Fruit fly (Drosophila melanogaster) whole organism, embryonic: ENCODE data around the gene Gcn5.
A peak's percentile ranks its signal among the peaks of the same experiment; 100 is the strongest.

Source experiments
- Antp ChIP-seq: fragments of 200-800 bp; sonication (Bioruptor generic); optimal IDR thresholded peaks from 3 replicates; lab custom pipeline; 2016; ENCODE audit warnings: missing biosample characterization, missing genetic modification characterization
- Atf6 ChIP-seq: fragments of 200-800 bp; sonication (Bioruptor generic); IDR thresholded peaks from 2 replicates; pipeline ENCODE4 v1.3.6; 2022; ENCODE audit warnings: missing biosample characterization, missing genetic modification characterization
- B-H1 ChIP-seq: fragments of 200-800 bp; sonication (Bioruptor generic); IDR thresholded peaks from 3 replicates; pipeline ENCODE4 v1.3.6; 2022; ENCODE audit warnings: missing biosample characterization, missing genetic modification characterization
- B-H2 ChIP-seq: fragments of 200-800 bp; sonication (Bioruptor generic); optimal IDR thresholded peaks from 2 replicates; lab custom pipeline; 2018; ENCODE audit warnings: missing biosample characterization, mild to moderate bottlenecking, missing genetic modification characterization
- CG10431 ChIP-seq: fragments of 200-800 bp; sonication (Bioruptor generic); optimal IDR thresholded peaks from 3 replicates; lab custom pipeline; 2018; ENCODE audit warnings: missing biosample characterization, mild to moderate bottlenecking, missing genetic modification characterization
- CG10543 ChIP-seq: fragments of 200-800 bp; sonication (Bioruptor generic); optimal IDR thresholded peaks from 3 replicates; lab custom pipeline; 2017; ENCODE audit warnings: missing biosample characterization, mild to moderate bottlenecking, missing genetic modification characterization, moderate library complexity
- CG10654 ChIP-seq: fragments of 200-800 bp; sonication (Bioruptor generic); optimal IDR thresholded peaks from 2 replicates; lab custom pipeline; 2016; ENCODE audit warnings: missing biosample characterization, missing genetic modification characterization
- CG11247 ChIP-seq: fragments of 200-800 bp; sonication (Bioruptor generic); IDR thresholded peaks from 2 replicates; pipeline ENCODE4 v1.3.6; 2022; ENCODE audit warnings: missing biosample characterization, missing genetic modification characterization
- CG11504 ChIP-seq: fragments of 200-800 bp; sonication (Bioruptor generic); optimal IDR thresholded peaks from 3 replicates; lab custom pipeline; 2019; ENCODE audit warnings: missing biosample characterization, mild to moderate bottlenecking, missing genetic modification characterization, moderate library complexity
- CG11560 ChIP-seq: fragments of 200-800 bp; sonication (Bioruptor generic); IDR thresholded peaks from 3 replicates; pipeline ENCODE4 v1.3.6; 2022; ENCODE audit warnings: missing biosample characterization, missing genetic modification characterization
- CG12236 ChIP-seq: fragments of 200-800 bp; sonication (Bioruptor generic); optimal IDR thresholded peaks from 2 replicates; lab custom pipeline; 2016; ENCODE audit warnings: missing biosample characterization, missing genetic modification characterization
- CG15601 ChIP-seq: fragments of 200-800 bp; sonication (Bioruptor generic); optimal IDR thresholded peaks from 3 replicates; lab custom pipeline; 2019; ENCODE audit warnings: missing biosample characterization, mild to moderate bottlenecking, missing genetic modification characterization, moderate library complexity
- CG16813 ChIP-seq: fragments of 200-800 bp; sonication (Bioruptor generic); IDR thresholded peaks from 3 replicates; pipeline ENCODE4 v1.3.6; 2022; ENCODE audit warnings: missing biosample characterization, missing genetic modification characterization; ENCODE audit not compliant: partially characterized antibody
- CG17361 ChIP-seq: fragments of 200-800 bp; sonication (Bioruptor generic); IDR thresholded peaks from 3 replicates; pipeline ENCODE4 v1.3.6; 2022; ENCODE audit warnings: missing biosample characterization, missing genetic modification characterization
- CG2129 ChIP-seq: fragments of 200-800 bp; sonication (Bioruptor generic); IDR thresholded peaks from 2 replicates; pipeline ENCODE4 v1.3.6; 2022; ENCODE audit warnings: missing biosample characterization, missing genetic modification characterization; ENCODE audit not compliant: partially characterized antibody
- CG3995 ChIP-seq: fragments of 200-800 bp; sonication (Bioruptor generic); optimal IDR thresholded peaks from 3 replicates; lab custom pipeline; 2016; ENCODE audit warnings: missing biosample characterization, missing genetic modification characterization
- CG6175 ChIP-seq: fragments of 200-800 bp; sonication (Bioruptor generic); IDR thresholded peaks from 3 replicates; pipeline ENCODE4 v1.3.6; 2022; ENCODE audit warnings: missing biosample characterization, missing genetic modification characterization
- CG9817 ChIP-seq: fragments of 200-800 bp; sonication (Bioruptor generic); optimal IDR thresholded peaks from 2 replicates; lab custom pipeline; 2018; ENCODE audit warnings: missing biosample characterization, mild to moderate bottlenecking, missing genetic modification characterization, moderate library complexity
- GATAe ChIP-seq: fragments of 200-800 bp; sonication (Bioruptor generic); conservative IDR thresholded peaks from 2 replicates; pipeline ENCODE4 v1.3.6; 2022; ENCODE audit warnings: missing biosample characterization, missing genetic modification characterization
- HLH4C ChIP-seq: fragments of 200-800 bp; sonication (Bioruptor generic); IDR thresholded peaks from 3 replicates; pipeline ENCODE4 v1.3.6; 2022; ENCODE audit warnings: missing biosample characterization, missing genetic modification characterization; ENCODE audit not compliant: partially characterized antibody
- HLHmδ ChIP-seq: fragments of 200-800 bp; sonication (Bioruptor generic); optimal IDR thresholded peaks from 2 replicates; lab custom pipeline; 2018; ENCODE audit warnings: missing biosample characterization, mild to moderate bottlenecking, missing genetic modification characterization, moderate library complexity
- Hey ChIP-seq: fragments of 200-800 bp; sonication (Bioruptor generic); optimal IDR thresholded peaks from 3 replicates; lab custom pipeline; 2018; ENCODE audit warnings: missing biosample characterization, mild to moderate bottlenecking, missing genetic modification characterization
- HmgZ ChIP-seq: fragments of 200-800 bp; sonication (Bioruptor generic); optimal IDR thresholded peaks from 2 replicates; lab custom pipeline; 2018; ENCODE audit warnings: missing biosample characterization, mild to moderate bottlenecking, missing genetic modification characterization
- Med ChIP-seq: fragments of 200-800 bp; sonication (Bioruptor generic); peaks from one replicate; lab custom pipeline; 2016; ENCODE audit warnings: missing biosample characterization, missing genetic modification characterization, mild to moderate bottlenecking, inconsistent platforms, moderate library complexity
- Opbp ChIP-seq: fragments of 200-800 bp; sonication (Bioruptor generic); IDR thresholded peaks from 3 replicates; pipeline ENCODE4 v1.3.6; 2022; ENCODE audit warnings: missing biosample characterization, missing genetic modification characterization; ENCODE audit not compliant: partially characterized antibody
- Rfx ChIP-seq: fragments of 200-800 bp; sonication (Bioruptor generic); IDR thresholded peaks from 2 replicates; pipeline ENCODE4 v1.3.6; 2022; ENCODE audit warnings: missing biosample characterization, missing genetic modification characterization
- Tbp ChIP-seq: fragments of >200 bp; optimal IDR thresholded peaks from 2 replicates; lab custom pipeline; 2018; ENCODE audit warnings: missing biosample characterization, missing genetic modification characterization
- Xbp1 ChIP-seq: fragments of 200-800 bp; sonication (Bioruptor generic); optimal IDR thresholded peaks from 3 replicates; lab custom pipeline; 2016; ENCODE audit warnings: missing biosample characterization, mild to moderate bottlenecking, missing genetic modification characterization
- ci ChIP-seq: fragments of 200-800 bp; sonication (Bioruptor generic); IDR thresholded peaks from 3 replicates; pipeline ENCODE4 v1.3.6; 2022; ENCODE audit warnings: missing biosample characterization, missing genetic modification characterization
- crol ChIP-seq: fragments of 200-800 bp; sonication (Bioruptor generic); IDR thresholded peaks from 2 replicates; pipeline ENCODE4 v1.3.6; 2022; ENCODE audit warnings: missing biosample characterization, missing genetic modification characterization
- esg ChIP-seq: fragments of 200-800 bp; sonication (Bioruptor generic); conservative IDR thresholded peaks from 2 replicates; pipeline ENCODE4 v1.3.6; 2022; ENCODE audit warnings: missing biosample characterization, missing genetic modification characterization
- ewg ChIP-seq: fragments of 200-800 bp; sonication (Bioruptor generic); optimal IDR thresholded peaks from 3 replicates; lab custom pipeline; 2017; ENCODE audit warnings: mild to moderate bottlenecking, missing biosample characterization, missing genetic modification reagents, missing genetic modification characterization
- exex ChIP-seq: fragments of 200-800 bp; sonication (Bioruptor generic); optimal IDR thresholded peaks from 4 replicates; lab custom pipeline; 2018; ENCODE audit warnings: missing biosample characterization, mild to moderate bottlenecking, missing genetic modification characterization, moderate library complexity
- fd3F ChIP-seq: fragments of 200-800 bp; sonication (Bioruptor generic); optimal IDR thresholded peaks from 2 replicates; lab custom pipeline; 2018; ENCODE audit warnings: missing biosample characterization, mild to moderate bottlenecking, missing genetic modification characterization, moderate library complexity
- fu2 ChIP-seq: fragments of 200-800 bp; sonication (Bioruptor generic); optimal IDR thresholded peaks from 2 replicates; lab custom pipeline; 2016; ENCODE audit warnings: missing biosample characterization, missing genetic modification characterization
- grn ChIP-seq: fragments of 200-800 bp; sonication (Bioruptor generic); optimal IDR thresholded peaks from 3 replicates; lab custom pipeline; 2017; ENCODE audit warnings: missing biosample characterization, missing genetic modification characterization
- gro ChIP-seq: fragments of 200-800 bp; sonication (Bioruptor generic); optimal IDR thresholded peaks from 2 replicates; lab custom pipeline; 2016; ENCODE audit warnings: missing biosample characterization, missing genetic modification characterization
- her ChIP-seq: fragments of 200-800 bp; sonication (Bioruptor generic); optimal IDR thresholded peaks from 2 replicates; lab custom pipeline; 2016; ENCODE audit warnings: missing biosample characterization, missing genetic modification characterization
- hkb ChIP-seq, 2 experiments: fragments of 200-800 bp in 1 of 2; fragments of >200 bp in 1 of 2; sonication (Bioruptor generic) in 1 of 2; IDR thresholded peaks in 1 of 2; optimal IDR thresholded peaks in 1 of 2; 2 replicates each; pipeline versions ENCODE4 v1.3.6 to Lab custom; 2017 to 2022; ENCODE audit warnings: missing biosample characterization in 1 of 2, missing genetic modification characterization in 1 of 2
- kni ChIP-seq: fragments of 200-800 bp; sonication (Bioruptor generic); optimal IDR thresholded peaks from 3 replicates; lab custom pipeline; 2017; ENCODE audit warnings: mild to moderate bottlenecking, missing biosample characterization, missing genetic modification reagents, missing genetic modification characterization
- mirr ChIP-seq: fragments of 200-800 bp; sonication (Bioruptor generic); optimal IDR thresholded peaks from 3 replicates; lab custom pipeline; 2018; ENCODE audit warnings: missing biosample characterization, mild to moderate bottlenecking, missing genetic modification characterization
- row ChIP-seq: fragments of 200-800 bp; sonication (Bioruptor generic); IDR thresholded peaks from 3 replicates; pipeline ENCODE4 v1.3.6; 2022; ENCODE audit warnings: missing biosample characterization, missing genetic modification characterization
- sd ChIP-seq: fragments of 200-800 bp; sonication (Bioruptor generic); optimal IDR thresholded peaks from 3 replicates; lab custom pipeline; 2018; ENCODE audit warnings: missing biosample characterization, mild to moderate bottlenecking, missing genetic modification characterization, moderate library complexity
- sens ChIP-seq: fragments of 200-800 bp; sonication (Bioruptor generic); peaks from one replicate; lab custom pipeline; 2016; ENCODE audit warnings: missing biosample characterization, missing genetic modification characterization
- sob ChIP-seq: fragments of 200-800 bp; sonication (Bioruptor generic); IDR thresholded peaks from 2 replicates; pipeline ENCODE4 v1.3.6; 2022; ENCODE audit warnings: missing biosample characterization, missing genetic modification characterization
- sr ChIP-seq: fragments of 200-800 bp; sonication (Bioruptor generic); IDR thresholded peaks from 3 replicates; pipeline ENCODE4 v1.3.6; 2022; ENCODE audit warnings: missing biosample characterization, missing genetic modification characterization
- sug ChIP-seq: fragments of 200-800 bp; optimal IDR thresholded peaks from 2 replicates; lab custom pipeline; 2019; ENCODE audit warnings: missing biosample characterization, mild to moderate bottlenecking, missing genetic modification characterization, moderate library complexity
- twi ChIP-seq: fragments of 200-800 bp; optimal IDR thresholded peaks from 2 replicates; lab custom pipeline; 2019; ENCODE audit warnings: missing biosample characterization, mild to moderate bottlenecking, missing genetic modification characterization, moderate library complexity
- vnd ChIP-seq: fragments of 200-800 bp; sonication (Bioruptor generic); IDR thresholded peaks from 3 replicates; pipeline ENCODE4 v1.3.6; 2022; ENCODE audit warnings: missing biosample characterization, missing genetic modification characterization; ENCODE audit not compliant: partially characterized antibody
- wor ChIP-seq: fragments of 200-800 bp; sonication (Bioruptor generic); IDR thresholded peaks from 2 replicates; pipeline ENCODE4 v1.3.6; 2022; ENCODE audit warnings: missing biosample characterization, missing genetic modification characterization
- z ChIP-seq: fragments of 200-800 bp; sonication (Bioruptor generic); IDR thresholded peaks from 3 replicates; pipeline ENCODE4 v1.3.6; 2022; ENCODE audit warnings: missing biosample characterization, missing genetic modification characterization

Gcn5 gene

dm6 chr3L:12506963-12507552 lies 16.8 kb downstream of the Gcn5 start:
- peak; percentile 30; the same call in 1 of the 3 replicates for TF ChIP-seq row (GFP tag; lab: Robert Waterston, UW)
- TF ChIP-seq wor (GFP tag; lab: Robert Waterston, UW): no peak
- 0 out of 3 replicates have a peak, but pooled peaks have one; percentile 21 for TF ChIP-seq CG16813 (GFP tag; lab: Robert Waterston, UW)
- TF ChIP-seq her (GFP tag; lab: Kevin White, UChicago): peak; percentile 62
- TF ChIP-seq Antp (GFP tag; lab: Kevin White, UChicago): no peak
- TF ChIP-seq CG10543: peak; percentile 16
- peak; percentile 26 for TF ChIP-seq exex (tag; lab: Kevin White, UChicago)
- no peak for TF ChIP-seq Opbp
- peak; percentile 72 for TF ChIP-seq GATAe (GFP tag; lab: Robert Waterston, UW)
- TF ChIP-seq CG12236 (GFP tag; lab: Kevin White, UChicago): no peak
- TF ChIP-seq Xbp1 (GFP tag; lab: Kevin White, UChicago): no peak
- no peak for TF ChIP-seq CG11560 (tag; lab: Robert Waterston, UW)
- peak; percentile 9 for TF ChIP-seq mirr (GFP tag; lab: Kevin White, UChicago)
- no peak for TF ChIP-seq sr
- TF ChIP-seq z (GFP tag; lab: Robert Waterston, UW): peak; percentile 42; the same call in 2 of the 3 replicates
- peak; percentile 31 for TF ChIP-seq Med (GFP tag; lab: Kevin White, UChicago)
- 0 out of 3 replicates have a peak, but pooled peaks have one; percentile 16 for TF ChIP-seq vnd (GFP tag; lab: Robert Waterston, UW)
- peak; percentile 11; the same call in 1 of the 2 replicates for TF ChIP-seq crol (GFP tag; lab: Robert Waterston, UW)
- TF ChIP-seq hkb (optimal IDR thresholded peaks at IDR 0.05; lab: Kevin White, UChicago): no peak
- TF ChIP-seq hkb (GFP tag; IDR thresholded peaks at IDR 0.05; lab: Robert Waterston, UW): 0 out of 2 replicates have a peak, but pooled peaks have one; percentile 23
- TF ChIP-seq ewg (GFP tag; lab: Kevin White, UChicago): peak; percentile 71
- peak; percentile 76; the same call in 2 of the 3 replicates for TF ChIP-seq CG6175
- peak; percentile 95 for TF ChIP-seq grn (GFP tag; lab: Kevin White, UChicago)
- TF ChIP-seq HmgZ (tag; lab: Kevin White, UChicago): peak; percentile 33
- TF ChIP-seq esg (GFP tag; lab: Robert Waterston, UW): no peak
- TF ChIP-seq sug (tag; lab: Kevin White, UChicago): peak; percentile 68
- TF ChIP-seq HLH4C: no peak
- no peak for TF ChIP-seq sob
- peak; percentile 52 for TF ChIP-seq CG3995 (GFP tag; lab: Kevin White, UChicago)
- TF ChIP-seq CG10654 (GFP tag; lab: Kevin White, UChicago): no peak
- peak; percentile 69 for TF ChIP-seq Hey (tag; lab: Kevin White, UChicago)
- TF ChIP-seq Atf6 (GFP tag; lab: Robert Waterston, UW): no peak
- peak; percentile 46; the same call in 1 of the 2 replicates for TF ChIP-seq Rfx
- peak; percentile 14 for TF ChIP-seq HLHmδ
- TF ChIP-seq ci (GFP tag; lab: Robert Waterston, UW): peak; percentile 55; the same call in 2 of the 3 replicates
- TF ChIP-seq CG17361 (GFP tag; lab: Robert Waterston, UW): no peak
- TF ChIP-seq gro (GFP tag; lab: Kevin White, UChicago): no peak
- TF ChIP-seq CG9817 (tag; lab: Kevin White, UChicago): no peak
- peak; percentile 68 for TF ChIP-seq sens
- no peak for TF ChIP-seq B-H2 (GFP tag; lab: Kevin White, UChicago)
- no peak for TF ChIP-seq sd

- TF ChIP-seq kni (GFP tag; lab: Kevin White, UChicago): no peak
- TF ChIP-seq CG11247 (GFP tag; lab: Robert Waterston, UW): no peak
- TF ChIP-seq CG10431 (GFP tag; lab: Kevin White, UChicago): no peak
- no peak for TF ChIP-seq CG11504 (tag; lab: Kevin White, UChicago)
- no peak for TF ChIP-seq CG2129
- TF ChIP-seq CG15601 (tag; lab: Kevin White, UChicago): no peak
- no peak for TF ChIP-seq Tbp (GFP tag; lab: Kevin White, UChicago)
- TF ChIP-seq twi: peak; percentile 68
- no peak for TF ChIP-seq fu2 (GFP tag; lab: Kevin White, UChicago)
- peak; percentile 39 for TF ChIP-seq Med (GFP tag; lab: Kevin White, UChicago)
- TF ChIP-seq fd3F (GFP tag; lab: Kevin White, UChicago): no peak
- no peak for TF ChIP-seq CG10543
- no peak for TF ChIP-seq B-H1 (GFP tag; lab: Robert Waterston, UW)
Measured at dm6 chr3L:12505990-12506389, 17.8 kb downstream of the Gcn5 start.
